Worm (Caenorhabditis elegans): ENCODE data around the gene lec-12.

ce11 chrV:176870-177467 is 27.2 kb upstream of the lec-12 start, which contains the start of gene cul-3:
- TF ChIP-seq ref-1 (GFP tag; conservative IDR thresholded peaks at IDR 0.05) (no peak), ztf-29 (GFP tag; IDR thresholded peaks at IDR 0.05) (no peak), T22C8.4 (GFP tag; IDR thresholded peaks at IDR 0.05) (no peak), cog-1 (tag; optimal IDR thresholded peaks at IDR 0.05) (no peak)

Data from whole organism, midembryonic.